Fruit fly (Drosophila melanogaster): ENCODE results near the gene dally.

Gene dally

dm6 chr3L:8825560-8825959 lies 1.7 kb upstream of the dally start:
- no peak for TF ChIP-seq psq (optimal IDR thresholded peaks at IDR 0.05)

dm6 chr3L:8826038-8826437 lies 1.3 kb upstream of the dally start:
- no peak for TF ChIP-seq pan (optimal IDR thresholded peaks at IDR 0.05)
- no peak for TF ChIP-seq usp (GFP tag; optimal IDR thresholded peaks at IDR 0.05)
- no peak for TF ChIP-seq Dll (optimal IDR thresholded peaks at IDR 0.05)
- TF ChIP-seq CG8478 (optimal IDR thresholded peaks at IDR 0.05): no peak
- TF ChIP-seq psq (optimal IDR thresholded peaks at IDR 0.05): no peak
- TF ChIP-seq EcR (GFP tag; optimal IDR thresholded peaks at IDR 0.05): no peak

- no peak for TF ChIP-seq usp (GFP tag; optimal IDR thresholded peaks at IDR 0.05)
- TF ChIP-seq EcR (GFP tag; optimal IDR thresholded peaks at IDR 0.05): no peak
- no peak for TF ChIP-seq psq (optimal IDR thresholded peaks at IDR 0.05)
- TF ChIP-seq pan (optimal IDR thresholded peaks at IDR 0.05): no peak
- no peak for TF ChIP-seq Dll (optimal IDR thresholded peaks at IDR 0.05)
- no peak for TF ChIP-seq CG8478 (optimal IDR thresholded peaks at IDR 0.05)
These were observed 509 bp downstream of the dally start for dm6 chr3L:8827868-8828159.

DNA sequence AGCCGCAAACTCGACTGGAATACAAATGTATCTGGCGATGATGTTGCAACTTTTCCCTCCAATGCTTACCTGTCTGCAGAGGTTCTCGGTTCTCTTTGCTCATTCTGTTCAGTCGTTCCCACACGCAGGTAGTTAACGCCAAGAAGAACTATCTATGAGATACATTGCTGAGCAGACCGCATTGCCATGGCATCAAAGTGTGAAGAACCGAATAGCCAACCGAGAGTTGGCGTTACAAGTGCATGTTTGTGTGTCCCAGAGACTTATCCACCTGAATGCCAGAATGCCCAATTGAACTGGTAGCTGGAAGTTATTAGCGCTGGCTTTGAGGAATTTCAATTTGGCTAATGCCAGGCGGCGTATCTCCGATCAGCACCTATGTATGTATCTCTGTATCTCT lies 2.3 kb downstream of the dally start:
- no peak for TF ChIP-seq usp (GFP tag; optimal IDR thresholded peaks at IDR 0.05)
- TF ChIP-seq CG8478 (optimal IDR thresholded peaks at IDR 0.05): no peak
- TF ChIP-seq EcR (GFP tag; optimal IDR thresholded peaks at IDR 0.05): no peak
- TF ChIP-seq psq (optimal IDR thresholded peaks at IDR 0.05): no peak
- no peak for TF ChIP-seq pan (optimal IDR thresholded peaks at IDR 0.05)
- TF ChIP-seq Dll (optimal IDR thresholded peaks at IDR 0.05): no peak

DNA sequence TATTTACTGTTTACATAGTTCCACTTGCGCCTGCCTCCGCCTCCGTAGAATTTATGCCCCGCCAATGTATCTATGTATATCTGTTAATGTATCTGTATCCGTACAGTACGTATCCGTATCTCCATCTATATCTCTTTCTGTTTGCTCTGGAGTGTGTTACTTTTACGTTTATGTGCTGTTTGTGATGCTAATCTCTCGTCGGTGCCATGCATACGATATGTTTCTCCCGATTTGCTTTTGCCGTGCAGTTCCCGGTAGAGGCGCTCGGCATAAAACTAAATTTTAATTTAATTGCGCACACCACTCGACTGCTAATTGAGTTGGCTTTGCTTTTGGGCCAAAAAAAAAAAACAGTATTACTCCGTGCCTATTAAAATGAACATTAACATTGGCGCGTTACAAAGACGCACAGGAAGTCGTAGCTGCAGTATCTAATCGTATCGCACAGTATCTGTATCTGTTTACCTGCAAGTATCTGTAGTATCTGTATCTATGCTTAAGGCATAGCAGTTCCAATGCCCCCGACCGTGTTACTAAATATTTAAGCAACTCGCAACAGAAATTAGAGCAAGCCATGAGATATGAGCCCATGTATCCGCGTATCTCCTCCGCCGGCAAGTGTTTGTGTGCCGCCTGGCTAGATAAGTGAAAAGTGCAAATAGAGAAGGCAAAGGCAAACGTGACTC lies 2.9 kb downstream of the dally start:
- TF ChIP-seq psq (optimal IDR thresholded peaks at IDR 0.05) (no peak), CG8478 (optimal IDR thresholded peaks at IDR 0.05) (no peak), usp (GFP tag; optimal IDR thresholded peaks at IDR 0.05) (no peak), EcR (GFP tag; optimal IDR thresholded peaks at IDR 0.05) (no peak), Dll (optimal IDR thresholded peaks at IDR 0.05) (no peak), pan (optimal IDR thresholded peaks at IDR 0.05) (no peak)

- TF ChIP-seq Dll (optimal IDR thresholded peaks at IDR 0.05): no peak
- TF ChIP-seq psq (optimal IDR thresholded peaks at IDR 0.05): no peak
- no peak for TF ChIP-seq pan (optimal IDR thresholded peaks at IDR 0.05)
- no peak for TF ChIP-seq usp (GFP tag; optimal IDR thresholded peaks at IDR 0.05)
- TF ChIP-seq EcR (GFP tag; optimal IDR thresholded peaks at IDR 0.05): no peak
- TF ChIP-seq CG8478 (optimal IDR thresholded peaks at IDR 0.05): no peak
These were observed 3.6 kb downstream of the dally start for dm6 chr3L:8830954-8831353.

DNA sequence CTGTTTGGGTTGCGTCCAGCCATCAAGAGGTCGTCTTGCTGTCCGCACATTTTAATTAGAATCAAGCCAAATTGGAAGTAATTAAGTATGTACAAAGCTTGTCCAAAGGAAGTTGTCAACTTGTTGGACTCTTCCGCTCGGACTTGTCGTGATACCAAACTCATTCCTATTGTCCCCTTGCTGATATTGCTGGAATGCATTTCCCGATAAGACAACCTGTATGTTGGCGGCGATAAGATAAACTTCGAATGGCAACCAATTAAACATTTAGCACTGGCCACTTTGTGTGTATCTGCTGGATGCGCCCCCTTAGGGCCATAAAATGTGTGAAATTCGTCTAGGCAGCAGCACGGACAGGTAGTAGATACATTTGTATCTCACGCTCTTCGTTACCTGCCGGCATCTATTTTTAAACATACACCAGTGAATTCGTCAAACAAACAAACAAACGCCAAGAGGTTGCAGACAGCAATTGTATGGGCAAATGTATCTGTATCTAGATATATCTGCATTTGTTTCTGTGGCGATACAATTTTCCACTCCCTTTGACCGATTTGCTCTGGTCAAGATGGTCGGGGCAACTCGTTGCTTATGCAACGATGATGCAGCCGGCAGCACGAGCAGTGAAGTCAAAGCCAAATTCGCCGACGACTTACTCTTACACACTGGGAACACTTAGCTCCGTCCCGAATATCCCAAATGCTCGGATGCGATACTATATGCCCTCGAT lies 5.6 kb downstream of the dally start:
- TF ChIP-seq Dll (optimal IDR thresholded peaks at IDR 0.05) (no peak), CG8478 (optimal IDR thresholded peaks at IDR 0.05) (no peak), psq (optimal IDR thresholded peaks at IDR 0.05) (no peak), EcR (GFP tag; optimal IDR thresholded peaks at IDR 0.05) (no peak), usp (GFP tag; optimal IDR thresholded peaks at IDR 0.05) (no peak)

dm6 chr3L:8833467-8833802 lies 6.1 kb downstream of the dally start:
- no peak for TF ChIP-seq CG8478 (optimal IDR thresholded peaks at IDR 0.05)

DNA sequence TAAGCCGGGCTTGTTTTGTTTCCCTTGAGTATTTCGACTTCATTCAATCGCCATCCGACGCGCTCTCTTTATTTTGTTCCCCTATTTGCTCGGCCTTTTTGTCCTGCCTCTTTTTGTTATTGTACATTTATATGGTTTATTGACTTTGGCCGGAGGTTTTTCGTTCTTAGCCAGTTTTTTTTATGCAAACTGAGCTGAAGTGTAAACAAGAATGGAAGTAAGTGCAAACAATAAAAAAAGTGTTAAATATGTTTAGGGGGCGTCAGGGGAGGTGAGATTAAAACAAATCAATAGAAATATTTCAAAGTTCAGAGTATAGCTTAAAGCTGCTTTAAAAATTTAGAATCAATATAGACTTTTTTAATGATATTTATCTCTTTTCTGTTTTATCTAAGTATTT lies 7.2 kb downstream of the dally start:
- TF ChIP-seq psq (optimal IDR thresholded peaks at IDR 0.05) (no peak), pan (optimal IDR thresholded peaks at IDR 0.05) (no peak), Dll (optimal IDR thresholded peaks at IDR 0.05) (no peak), EcR (GFP tag; optimal IDR thresholded peaks at IDR 0.05) (no peak), CG8478 (optimal IDR thresholded peaks at IDR 0.05) (no peak), usp (GFP tag; optimal IDR thresholded peaks at IDR 0.05) (no peak)

DNA sequence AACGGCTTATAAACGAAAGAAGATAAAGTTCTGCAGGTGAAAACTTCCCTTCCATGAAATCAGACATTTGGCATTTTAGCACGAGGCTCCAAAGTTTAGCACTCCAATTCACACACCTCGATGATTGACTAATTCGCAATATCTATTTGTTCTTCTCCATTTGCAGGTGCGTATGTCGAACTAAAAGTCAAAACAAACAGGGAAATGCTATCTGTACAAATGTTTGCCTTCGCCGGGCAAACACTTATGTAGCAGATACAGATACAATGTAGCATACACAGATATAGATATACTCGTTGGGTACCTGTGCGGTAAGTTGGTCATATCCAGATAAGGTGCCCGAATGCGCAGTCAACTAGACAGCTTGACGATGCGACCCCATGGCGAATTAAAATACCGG lies 7.6 kb downstream of the dally start:
- no peak for TF ChIP-seq psq (optimal IDR thresholded peaks at IDR 0.05)
- TF ChIP-seq pan (optimal IDR thresholded peaks at IDR 0.05): no peak
- no peak for TF ChIP-seq CG8478 (optimal IDR thresholded peaks at IDR 0.05)
- TF ChIP-seq usp (GFP tag; optimal IDR thresholded peaks at IDR 0.05): no peak
- no peak for TF ChIP-seq EcR (GFP tag; optimal IDR thresholded peaks at IDR 0.05)
- TF ChIP-seq Dll (optimal IDR thresholded peaks at IDR 0.05): no peak

DNA sequence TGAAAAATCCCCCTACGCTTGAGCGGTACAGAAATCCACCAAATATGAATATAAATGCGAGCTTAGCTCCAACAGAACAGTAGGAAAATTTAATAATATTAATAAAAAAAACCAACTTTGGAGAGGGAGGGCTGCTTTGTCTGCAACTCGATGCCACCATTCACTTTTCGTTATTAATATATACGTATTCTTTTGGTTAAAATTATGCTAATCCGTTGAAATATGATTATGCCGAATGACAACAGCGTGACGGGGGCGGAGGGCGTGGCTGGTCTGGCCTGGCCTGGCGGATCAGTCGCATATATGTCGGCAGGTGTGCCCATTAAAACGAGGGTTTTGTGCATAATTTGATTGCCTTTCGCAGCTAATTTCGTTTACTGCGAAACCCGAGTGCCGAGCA lies 8.1 kb downstream of the dally start:
- no peak for TF ChIP-seq pan (optimal IDR thresholded peaks at IDR 0.05)
- no peak for TF ChIP-seq psq (optimal IDR thresholded peaks at IDR 0.05)
- no peak for TF ChIP-seq EcR (GFP tag; optimal IDR thresholded peaks at IDR 0.05)
- no peak for TF ChIP-seq Dll (optimal IDR thresholded peaks at IDR 0.05)

DNA sequence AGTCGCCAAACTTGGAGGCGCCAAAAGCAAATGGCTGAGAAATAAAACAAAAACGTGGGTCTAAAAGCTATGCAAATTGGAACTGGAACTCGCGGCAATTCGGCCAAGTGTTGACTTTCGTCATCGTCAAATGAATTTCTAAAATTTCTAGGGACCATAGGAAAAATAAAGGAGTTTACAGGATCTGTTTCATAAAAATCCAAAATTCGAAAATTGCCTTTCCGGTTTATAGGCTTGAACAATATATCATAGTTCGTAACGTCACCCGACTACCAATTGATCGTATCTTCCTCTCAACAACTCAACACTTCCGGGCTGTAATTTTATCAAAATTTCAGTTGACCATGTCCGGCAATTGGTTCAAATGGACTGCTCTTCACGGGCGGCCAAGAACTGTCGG lies 8.9 kb downstream of the dally start, which contains the start of gene CG32026:
TSS of gene CG32026 (plus strand) at position 301 of the 400 bp plus-strand sequence.
- no peak for TF ChIP-seq EcR (GFP tag; optimal IDR thresholded peaks at IDR 0.05)
- TF ChIP-seq CG8478 (optimal IDR thresholded peaks at IDR 0.05): no peak
- no peak for TF ChIP-seq usp (GFP tag; optimal IDR thresholded peaks at IDR 0.05)
- TF ChIP-seq Dll (optimal IDR thresholded peaks at IDR 0.05): no peak
- no peak for TF ChIP-seq psq (optimal IDR thresholded peaks at IDR 0.05)
- TF ChIP-seq pan (optimal IDR thresholded peaks at IDR 0.05): no peak

DNA sequence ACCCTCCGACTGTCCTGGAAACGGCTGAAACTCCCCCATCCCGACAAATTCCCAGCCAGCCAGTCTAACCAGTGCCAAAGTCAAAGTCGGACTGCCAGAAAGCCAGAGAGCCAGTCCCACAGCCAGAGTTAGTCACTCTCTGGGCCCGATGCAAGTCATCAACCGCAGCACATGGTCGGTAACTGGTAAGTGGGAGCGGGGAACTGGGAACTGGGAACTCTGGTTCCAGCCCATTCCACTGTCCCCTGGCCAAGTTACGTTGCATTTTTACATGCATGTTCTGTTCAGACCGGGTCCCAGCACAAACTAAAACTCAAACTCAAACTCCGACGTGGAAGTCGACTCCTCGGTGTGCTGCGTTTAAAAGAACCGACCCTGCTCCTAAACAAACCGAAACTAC lies 11.8 kb downstream of the dally start:
- TF ChIP-seq EcR (GFP tag; optimal IDR thresholded peaks at IDR 0.05) (peak in 1 of 2 experiments; percentile 83), psq (optimal IDR thresholded peaks at IDR 0.05) (no peak)
